ENCODE assay signal across 5 fruit fly cellular contexts in the genomic region with DNA sequence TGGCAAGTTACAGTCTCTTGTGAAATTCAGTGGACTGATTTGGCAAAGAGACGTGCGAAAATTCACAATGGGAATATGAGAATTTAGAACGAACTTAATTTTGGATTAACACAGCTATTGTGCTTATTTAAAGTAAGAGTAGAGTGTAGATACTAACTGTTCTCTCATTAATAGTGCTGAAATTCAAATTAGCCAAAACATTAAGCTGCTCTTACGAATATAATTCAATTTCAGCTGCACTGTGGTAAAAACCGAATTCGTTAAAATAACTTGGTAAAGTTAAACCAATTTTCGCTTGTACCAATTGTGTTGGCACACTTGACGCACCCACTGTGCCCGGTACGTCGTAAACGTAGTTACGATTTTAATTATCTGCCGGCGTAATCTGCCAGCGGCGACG.
TF ChIP-seq lines count a peak whose summit lies in the region.

No protein-coding gene starts in this region.

TF ChIP-seq in whole organism, adult, 20 proteins besides CTCF, POLR2A, EP300 and RAD21 (continued from another document):
- TF ChIP-seq Mnt (GFP tag; optimal IDR thresholded peaks at IDR 0.05; lab: Kevin White, UChicago) (peak; percentile 50), CG11617 (GFP tag; optimal IDR thresholded peaks at IDR 0.05; lab: Kevin White, UChicago) (peak; percentile 88), Crg-1 (GFP tag; optimal IDR thresholded peaks at IDR 0.05; lab: Kevin White, UChicago) (peak; percentile 83)

TF ChIP-seq in whole organism, embryonic, 481 proteins besides CTCF, POLR2A, EP300 and RAD21 (continued from another document and continues in another):
- TF ChIP-seq BtbVII (GFP tag; optimal IDR thresholded peaks at IDR 0.05; lab: Kevin White, UChicago) (peak; percentile 43), ara (GFP tag; IDR thresholded peaks at IDR 0.05; lab: Robert Waterston, UW) (no peak), sens (GFP tag; lab: Kevin White, UChicago) (peak; percentile 72), CG2889 (GFP tag; IDR thresholded peaks at IDR 0.05; lab: Robert Waterston, UW) (peak; percentile 46; the same call in 2 of the 3 replicates), CG15696 (tag; optimal IDR thresholded peaks at IDR 0.05; lab: Kevin White, UChicago) (no peak), ab (GFP tag; optimal IDR thresholded peaks at IDR 0.05; lab: Kevin White, UChicago) (no peak), twi (tag; optimal IDR thresholded peaks at IDR 0.05; lab: Kevin White, UChicago) (no peak), mld (GFP tag; IDR thresholded peaks at IDR 0.05; lab: Robert Waterston, UW; ENCODE audit: partially characterized antibody) (no peak), amos (GFP tag; IDR thresholded peaks at IDR 0.05; lab: Robert Waterston, UW; ENCODE audit: partially characterized antibody) (no peak), stc (GFP tag; IDR thresholded peaks at IDR 0.05; lab: Robert Waterston, UW) (no peak), so (GFP tag; IDR thresholded peaks at IDR 0.05; lab: Robert Waterston, UW) (no peak), Taf1 (GFP tag; IDR thresholded peaks at IDR 0.05; lab: Robert Waterston, UW) (no peak), CG1792 (GFP tag; optimal IDR thresholded peaks at IDR 0.05; lab: Kevin White, UChicago) (no peak), HHEX (GFP tag; optimal IDR thresholded peaks at IDR 0.05; lab: Kevin White, UChicago) (peak; percentile 54), CG12659 (GFP tag; optimal IDR thresholded peaks at IDR 0.05; lab: Kevin White, UChicago) (peak; percentile 58), CG31224 (GFP tag; IDR thresholded peaks at IDR 0.05; lab: Robert Waterston, UW) (no peak), HLH3B (GFP tag; IDR thresholded peaks at IDR 0.05; lab: Robert Waterston, UW) (no peak), CG5180 (GFP tag; optimal IDR thresholded peaks at IDR 0.05; lab: Kevin White, UChicago) (peak; percentile 3), Mrtf (GFP tag; IDR thresholded peaks at IDR 0.05; lab: Robert Waterston, UW) (no peak), Stat92E (GFP tag; optimal IDR thresholded peaks at IDR 0.05; lab: Kevin White, UChicago) (no peak), CG8765 (GFP tag; IDR thresholded peaks at IDR 0.05; lab: Robert Waterston, UW) (no peak), HLHmδ (GFP tag; optimal IDR thresholded peaks at IDR 0.05; lab: Kevin White, UChicago) (no peak), CkIIα-i1 (GFP tag; IDR thresholded peaks at IDR 0.05; lab: Robert Waterston, UW) (no peak), tgo (GFP tag; IDR thresholded peaks at IDR 0.05; lab: Robert Waterston, UW) (peak; percentile 24; the same call in 2 of the 3 replicates), NK7.1 (GFP tag; optimal IDR thresholded peaks at IDR 0.05; lab: Kevin White, UChicago) (no peak), fd102C (GFP tag; optimal IDR thresholded peaks at IDR 0.05; lab: Kevin White, UChicago) (no peak), C15 (GFP tag; IDR thresholded peaks at IDR 0.05; lab: Robert Waterston, UW) (no peak), CG12744 (GFP tag; optimal IDR thresholded peaks at IDR 0.05; lab: Kevin White, UChicago) (peak; percentile 14), CG34376 (GFP tag; optimal IDR thresholded peaks at IDR 0.05; lab: Kevin White, UChicago) (peak; percentile 8), MTF-1 (GFP tag; optimal IDR thresholded peaks at IDR 0.05; lab: Kevin White, UChicago; ENCODE audit: borderline replicate concordance) (no peak), Poxn (GFP tag; IDR thresholded peaks at IDR 0.05; lab: Robert Waterston, UW) (0 out of 2 replicates have a peak, but pooled peaks have one; percentile 36)

TF ChIP-seq in whole organism, prepupa, 60 proteins besides CTCF, POLR2A, EP300 and RAD21 (continued from another document and continues in another):
- TF ChIP-seq CG6808 (GFP tag; optimal IDR thresholded peaks at IDR 0.05; lab: Kevin White, UChicago): peak; percentile 72
- TF ChIP-seq Smox (GFP tag; optimal IDR thresholded peaks at IDR 0.05; lab: Kevin White, UChicago): peak; percentile 49
- peak; percentile 12 for TF ChIP-seq Blimp-1 (GFP tag; optimal IDR thresholded peaks at IDR 0.05; lab: Kevin White, UChicago)
- TF ChIP-seq Sox15 (GFP tag; optimal IDR thresholded peaks at IDR 0.05; lab: Kevin White, UChicago): peak; percentile 73
- peak; percentile 47 for TF ChIP-seq dsx (GFP tag; optimal IDR thresholded peaks at IDR 0.05; lab: Kevin White, UChicago; ENCODE audit: poor library complexity, severe bottlenecking)
- TF ChIP-seq Sox102F (GFP tag; optimal IDR thresholded peaks at IDR 0.05; lab: Kevin White, UChicago): peak; percentile 62
- peak; percentile 74 for TF ChIP-seq CG3919 (GFP tag; optimal IDR thresholded peaks at IDR 0.05; lab: Kevin White, UChicago)
- peak; percentile 57 for TF ChIP-seq achi (GFP tag; optimal IDR thresholded peaks at IDR 0.05; lab: Kevin White, UChicago)
- peak; percentile 48 for TF ChIP-seq CG8319 (GFP tag; optimal IDR thresholded peaks at IDR 0.05; lab: Kevin White, UChicago)
- TF ChIP-seq CG31627 (GFP tag; optimal IDR thresholded peaks at IDR 0.05; lab: Kevin White, UChicago): peak; percentile 72
- TF ChIP-seq OdsH (GFP tag; optimal IDR thresholded peaks at IDR 0.05; lab: Kevin White, UChicago): peak; percentile 81
- peak; percentile 69 for TF ChIP-seq topi (GFP tag; optimal IDR thresholded peaks at IDR 0.05; lab: Kevin White, UChicago)
- peak; percentile 66 for TF ChIP-seq lz (GFP tag; optimal IDR thresholded peaks at IDR 0.05; lab: Kevin White, UChicago)
- peak; percentile 65 for TF ChIP-seq CG34406 (GFP tag; optimal IDR thresholded peaks at IDR 0.05; lab: Kevin White, UChicago)
- TF ChIP-seq Eip93F (GFP tag; optimal IDR thresholded peaks at IDR 0.05; lab: Kevin White, UChicago): no peak
- peak; percentile 74 for TF ChIP-seq eg (GFP tag; IDR thresholded peaks at IDR 0.05; lab: Robert Waterston, UW)
- peak; percentile 56 for TF ChIP-seq cyc (GFP tag; optimal IDR thresholded peaks at IDR 0.05; lab: Kevin White, UChicago)
- TF ChIP-seq CG11294 (GFP tag; IDR thresholded peaks at IDR 0.05; lab: Robert Waterston, UW): peak; percentile 24; the same call in 1 of the 2 replicates
- peak; percentile 35 for TF ChIP-seq CG16779 (tag; optimal IDR thresholded peaks at IDR 0.05; lab: Kevin White, UChicago)
- TF ChIP-seq spab (GFP tag; optimal IDR thresholded peaks at IDR 0.05; lab: Kevin White, UChicago): peak; percentile 65
- peak; percentile 95 for TF ChIP-seq Eip78C (GFP tag; lab: Kevin White, UChicago)
- peak; percentile 45 for TF ChIP-seq vri (GFP tag; optimal IDR thresholded peaks at IDR 0.05; lab: Kevin White, UChicago)
- TF ChIP-seq acj6 (GFP tag; optimal IDR thresholded peaks at IDR 0.05; lab: Kevin White, UChicago): peak; percentile 73
- TF ChIP-seq dac (GFP tag; optimal IDR thresholded peaks at IDR 0.05; lab: Kevin White, UChicago): peak; percentile 36
- peak; percentile 55 for TF ChIP-seq CG1621 (tag; optimal IDR thresholded peaks at IDR 0.05; lab: Kevin White, UChicago)
- TF ChIP-seq CG6276 (GFP tag; optimal IDR thresholded peaks at IDR 0.05; lab: Kevin White, UChicago): peak; percentile 74
- TF ChIP-seq CG10669 (GFP tag; optimal IDR thresholded peaks at IDR 0.05; lab: Kevin White, UChicago): peak; percentile 69
- peak; percentile 69 for TF ChIP-seq Met (GFP tag; optimal IDR thresholded peaks at IDR 0.05; lab: Kevin White, UChicago)
- peak; percentile 41 for TF ChIP-seq Lpt (GFP tag; optimal IDR thresholded peaks at IDR 0.05; lab: Kevin White, UChicago)
- no peak for TF ChIP-seq Hr38 (GFP tag; optimal IDR thresholded peaks at IDR 0.05; lab: Kevin White, UChicago)
- peak; percentile 17 to 63 for TF ChIP-seq salr (GFP tag; optimal IDR thresholded peaks at IDR 0.05; lab: Kevin White, UChicago)
- TF ChIP-seq ss (GFP tag; optimal IDR thresholded peaks at IDR 0.05; lab: Kevin White, UChicago): peak; percentile 35 to 71

TF ChIP-seq in whole organism, pupa, 21 proteins besides CTCF, POLR2A, EP300 and RAD21 (continued from another document):
- TF ChIP-seq CG34367 (tag; optimal IDR thresholded peaks at IDR 0.05; lab: Kevin White, UChicago) (peak; percentile 64), CG14655 (GFP tag; optimal IDR thresholded peaks at IDR 0.05; lab: Kevin White, UChicago) (peak; percentile 81)
TF ChIP-seq in whole organism, pupa: peak in this region for 18.

TF ChIP-seq in whole organism, wandering third instar larva, 38 proteins besides CTCF, POLR2A, EP300 and RAD21 (continued from another document):
- TF ChIP-seq dmrt93B (GFP tag; optimal IDR thresholded peaks at IDR 0.05; lab: Kevin White, UChicago) (peak; percentile 52), brk (GFP tag; optimal IDR thresholded peaks at IDR 0.05; lab: Kevin White, UChicago) (no peak), dl (GFP tag; optimal IDR thresholded peaks at IDR 0.05; lab: Kevin White, UChicago; ENCODE audit: insufficient read depth in 1 of 2, partially characterized antibody in 2 of 2) (no peak), Dif (GFP tag; optimal IDR thresholded peaks at IDR 0.05; lab: Kevin White, UChicago; ENCODE audit: partially characterized antibody) (no peak), CG32264 (GFP tag; optimal IDR thresholded peaks at IDR 0.05; lab: Kevin White, UChicago) (peak; percentile 13), GATAd (GFP tag; optimal IDR thresholded peaks at IDR 0.05; lab: Kevin White, UChicago) (no peak), Hnf4 (GFP tag; optimal IDR thresholded peaks at IDR 0.05; lab: Kevin White, UChicago) (no peak), Myc (optimal IDR thresholded peaks at IDR 0.05; lab: Kevin White, UChicago) (no peak), Abd-B (GFP tag; optimal IDR thresholded peaks at IDR 0.05; lab: Kevin White, UChicago) (no peak), br (GFP tag; optimal IDR thresholded peaks at IDR 0.05; lab: Kevin White, UChicago) (peak; percentile 59), N (GFP tag; optimal IDR thresholded peaks at IDR 0.05; lab: Kevin White, UChicago) (no peak), Mio (GFP tag; optimal IDR thresholded peaks at IDR 0.05; lab: Kevin White, UChicago) (no peak), dsf (GFP tag; optimal IDR thresholded peaks at IDR 0.05; lab: Kevin White, UChicago; ENCODE audit: borderline replicate concordance) (no peak), HLH106 (tag; optimal IDR thresholded peaks at IDR 0.05; lab: Kevin White, UChicago) (peak; percentile 56), OdsH (GFP tag; optimal IDR thresholded peaks at IDR 0.05; lab: Kevin White, UChicago) (peak; percentile 53), foxo (GFP tag; optimal IDR thresholded peaks at IDR 0.05; lab: Kevin White, UChicago) (peak in 1 of 2 experiments; percentile 59), CG9705 (GFP tag; optimal IDR thresholded peaks at IDR 0.05; lab: Kevin White, UChicago) (no peak)
